Worm (Caenorhabditis elegans) whole organism, L4 larva: Measurements from ENCODE around the gene fbxa-81.

Source experiments
- F10B5.3 ChIP-seq: sonication (generic microtip); optimal IDR thresholded peaks from 2 replicates; lab custom pipeline; 2016; ENCODE audit warnings: mild to moderate bottlenecking, missing genetic modification characterization, missing compliant biosample characterization
- F37D6.2 ChIP-seq: sonication (generic microtip); optimal IDR thresholded peaks from 2 replicates; lab custom pipeline; 2016; ENCODE audit warnings: mild to moderate bottlenecking, missing genetic modification characterization, missing compliant biosample characterization
- F44E2.7 ChIP-seq: fragments of 200-800 bp; sonication (Bioruptor generic); IDR thresholded peaks from 2 replicates; pipeline ENCODE4 v2.1.2; 2022; ENCODE audit warnings: missing genetic modification characterization, missing compliant biosample characterization
- F49E8.2 ChIP-seq: sonication (generic microtip); optimal IDR thresholded peaks from 2 replicates; lab custom pipeline; 2016; ENCODE audit warnings: missing compliant biosample characterization, mild to moderate bottlenecking, missing genetic modification characterization, borderline replicate concordance
- R02D3.7 ChIP-seq: fragments of 150-350 bp; sonication (generic microtip); optimal IDR thresholded peaks from 3 replicates; lab custom pipeline; 2014; ENCODE audit warnings: missing biosample characterization, missing genetic modification characterization
- T20F7.1 ChIP-seq: fragments of 200-800 bp; sonication (Bioruptor generic); optimal IDR thresholded peaks from 2 replicates; lab custom pipeline; 2018; ENCODE audit warnings: mild to moderate bottlenecking, missing genetic modification characterization, missing compliant biosample characterization
- ZK337.2 ChIP-seq: fragments of 200-800 bp; sonication (Bioruptor generic); IDR thresholded peaks from 2 replicates; pipeline ENCODE4 v1.3.6; 2022; ENCODE audit warnings: missing genetic modification reagents, missing genetic modification characterization, missing compliant biosample characterization
- ZK546.5 ChIP-seq, 2 experiments: sonication (generic microtip); optimal IDR thresholded peaks; 2 replicates each; lab custom pipeline; 2017; ENCODE audit warnings: missing biosample characterization in 2 of 2, missing genetic modification characterization in 2 of 2
- attf-4 ChIP-seq: sonication (generic microtip); optimal IDR thresholded peaks from 3 replicates; lab custom pipeline; 2017; ENCODE audit warnings: missing biosample characterization, missing genetic modification characterization
- ceh-20 ChIP-seq: fragments of 200-800 bp; sonication (Bioruptor generic); IDR thresholded peaks from 2 replicates; pipeline ENCODE4 v1.3.6; 2022; ENCODE audit warnings: missing genetic modification reagents, missing genetic modification characterization, missing compliant biosample characterization
- ceh-28 ChIP-seq: fragments of 150-350 bp; optimal IDR thresholded peaks from 2 replicates; lab custom pipeline; 2014; ENCODE audit warnings: missing biosample characterization, missing genetic modification reagents, missing genetic modification characterization
- ceh-32 ChIP-seq: sonication (generic microtip); optimal IDR thresholded peaks from 2 replicates; lab custom pipeline; 2016; ENCODE audit warnings: mild to moderate bottlenecking, missing genetic modification characterization, missing compliant biosample characterization; ENCODE audit not compliant: poor library complexity
- ceh-44 ChIP-seq: fragments of 200-800 bp; sonication (Bioruptor generic); IDR thresholded peaks from 2 replicates; pipeline ENCODE4 v1.3.6; 2022; ENCODE audit warnings: missing genetic modification reagents, missing genetic modification characterization, missing compliant biosample characterization
- ceh-62 ChIP-seq: sonication (generic microtip); optimal IDR thresholded peaks from 2 replicates; lab custom pipeline; 2017; ENCODE audit warnings: missing biosample characterization, missing genetic modification characterization
- ces-1 ChIP-seq: fragments of 150-350 bp; sonication (generic microtip); optimal IDR thresholded peaks from 4 replicates; lab custom pipeline; 2014; ENCODE audit warnings: missing biosample characterization, missing genetic modification reagents, missing genetic modification characterization
- cey-2 ChIP-seq: sonication (generic microtip); optimal IDR thresholded peaks from 3 replicates; lab custom pipeline; 2017; ENCODE audit warnings: missing genetic modification characterization, mild to moderate bottlenecking, missing compliant biosample characterization, antibody characterized with exemption, borderline replicate concordance; ENCODE audit not compliant: insufficient read depth
- ctbp-1 ChIP-seq: fragments of 200-800 bp; sonication (Bioruptor generic); IDR thresholded peaks from 2 replicates; pipeline ENCODE4 v1.3.6; 2022; ENCODE audit warnings: missing genetic modification reagents, missing genetic modification characterization, missing compliant biosample characterization
- daf-12 ChIP-seq: fragments of 150-350 bp; optimal IDR thresholded peaks from 2 replicates; lab custom pipeline; 2014; ENCODE audit warnings: missing biosample characterization, missing genetic modification reagents, missing genetic modification characterization
- daf-16 ChIP-seq, 3 experiments: sonication (generic microtip); optimal IDR thresholded peaks; 2 replicates each; lab custom pipeline; 2016 to 2017; ENCODE audit warnings: missing genetic modification characterization in 3 of 3, missing genetic modification reagents in 3 of 3, mild to moderate bottlenecking in 2 of 3, missing compliant biosample characterization in 2 of 3, missing biosample characterization in 1 of 3, moderate library complexity in 1 of 3
- daf-8 ChIP-seq: fragments of 200-800 bp; sonication (Bioruptor generic); IDR thresholded peaks from 2 replicates; pipeline ENCODE4 v1.3.6; 2022; ENCODE audit warnings: missing genetic modification characterization, missing compliant biosample characterization
- dve-1 ChIP-seq: sonication (generic microtip); optimal IDR thresholded peaks from 2 replicates; lab custom pipeline; 2017; ENCODE audit warnings: antibody characterized with exemption, mild to moderate bottlenecking, missing genetic modification characterization, missing compliant biosample characterization; ENCODE audit not compliant: insufficient read depth
- egl-43 ChIP-seq: fragments of 200-800 bp; sonication (Bioruptor generic); IDR thresholded peaks from 2 replicates; pipeline ENCODE4 v1.3.6; 2022; ENCODE audit warnings: missing genetic modification reagents, missing genetic modification characterization, missing compliant biosample characterization
- fkh-10 ChIP-seq: fragments of 150-350 bp; optimal IDR thresholded peaks from 2 replicates; lab custom pipeline; 2014; ENCODE audit warnings: missing biosample characterization, missing genetic modification reagents, missing genetic modification characterization
- fos-1 ChIP-seq: fragments of 150-350 bp; optimal IDR thresholded peaks from 2 replicates; lab custom pipeline; 2014; ENCODE audit warnings: missing biosample characterization, missing genetic modification characterization
- gei-8 ChIP-seq: fragments of 200-800 bp; sonication (Bioruptor generic); optimal IDR thresholded peaks from 2 replicates; lab custom pipeline; 2018; ENCODE audit warnings: mild to moderate bottlenecking, missing genetic modification characterization, missing compliant biosample characterization
- hlh-30 ChIP-seq: sonication (generic microtip); optimal IDR thresholded peaks from 2 replicates; lab custom pipeline; 2017; ENCODE audit warnings: antibody characterized with exemption, mild to moderate bottlenecking, missing genetic modification characterization, missing compliant biosample characterization; ENCODE audit not compliant: insufficient read depth
- hmg-1.1 ChIP-seq: fragments of 200-800 bp; sonication (Bioruptor generic); IDR thresholded peaks from 2 replicates; pipeline ENCODE4 v1.3.6; 2022; ENCODE audit warnings: missing genetic modification reagents, missing genetic modification characterization, missing compliant biosample characterization
- lim-7 ChIP-seq: fragments of 200-800 bp; sonication (Bioruptor generic); IDR thresholded peaks from 2 replicates; pipeline ENCODE4 v1.3.6; 2022; ENCODE audit warnings: missing genetic modification characterization, missing compliant biosample characterization
- lin-1 ChIP-seq: fragments of 200-800 bp; sonication (Bioruptor generic); IDR thresholded peaks from 2 replicates; pipeline ENCODE4 v1.3.6; 2022; ENCODE audit warnings: missing genetic modification reagents, missing genetic modification characterization, missing compliant biosample characterization
- lin-38 ChIP-seq: fragments of 200-800 bp; sonication (Bioruptor generic); IDR thresholded peaks from 2 replicates; pipeline ENCODE4 v1.3.6; 2022; ENCODE audit warnings: missing genetic modification reagents, missing genetic modification characterization, missing compliant biosample characterization
- lsy-2 ChIP-seq, 2 experiments: fragments of 150-350 bp in 1 of 2; sonication (generic microtip) in 1 of 2; optimal IDR thresholded peaks; 2 replicates each; lab custom pipeline; 2014 to 2017; ENCODE audit warnings: missing biosample characterization in 2 of 2, missing genetic modification characterization in 2 of 2
- madf-5 ChIP-seq, 2 experiments: fragments of 200-800 bp; sonication (Bioruptor generic); IDR thresholded peaks; 2 replicates each; pipeline ENCODE4 v1.3.6; 2022; ENCODE audit warnings: missing compliant biosample characterization in 2 of 2, missing genetic modification characterization in 2 of 2
- mdt-29 ChIP-seq: fragments of 200-800 bp; sonication (Bioruptor generic); IDR thresholded peaks from 2 replicates; pipeline ENCODE4 v1.3.6; 2022; ENCODE audit warnings: missing genetic modification reagents, missing genetic modification characterization, missing compliant biosample characterization
- mep-1 ChIP-seq: fragments of 150-350 bp; sonication (generic microtip); optimal IDR thresholded peaks from 3 replicates; lab custom pipeline; 2014; ENCODE audit warnings: missing biosample characterization, missing genetic modification characterization
- mxl-3 ChIP-seq: fragments of 200-800 bp; sonication (Bioruptor generic); optimal IDR thresholded peaks from 2 replicates; lab custom pipeline; 2018; ENCODE audit warnings: mild to moderate bottlenecking, missing genetic modification characterization, missing compliant biosample characterization
- nhr-102 ChIP-seq: sonication (generic microtip); optimal IDR thresholded peaks from 2 replicates; lab custom pipeline; 2016; ENCODE audit warnings: mild to moderate bottlenecking, missing genetic modification characterization, moderate library complexity, missing compliant biosample characterization
- nhr-28 ChIP-seq: fragments of 150-350 bp; optimal IDR thresholded peaks from 2 replicates; lab custom pipeline; 2014; ENCODE audit warnings: missing biosample characterization, missing genetic modification characterization
- nhr-42 ChIP-seq: fragments of 200-800 bp; sonication (Bioruptor generic); IDR thresholded peaks from 2 replicates; pipeline ENCODE4 v1.3.6; 2022; ENCODE audit warnings: missing genetic modification characterization, missing compliant biosample characterization
- nhr-48 ChIP-seq: sonication (generic microtip); optimal IDR thresholded peaks from 2 replicates; lab custom pipeline; 2016; ENCODE audit warnings: mild to moderate bottlenecking, missing genetic modification characterization, missing compliant biosample characterization
- nhr-77 ChIP-seq: fragments of 150-350 bp; optimal IDR thresholded peaks from 2 replicates; lab custom pipeline; 2014; ENCODE audit warnings: missing biosample characterization, missing genetic modification characterization
- pqm-1 ChIP-seq: sonication (generic microtip); optimal IDR thresholded peaks from 2 replicates; lab custom pipeline; 2017; ENCODE audit warnings: missing biosample characterization, missing genetic modification characterization
- rbr-2 ChIP-seq: sonication (generic microtip); optimal IDR thresholded peaks from 2 replicates; lab custom pipeline; 2016; ENCODE audit warnings: missing genotype, missing genetic modification characterization, missing compliant biosample characterization
- set-16 ChIP-seq: fragments of 200-800 bp; sonication (Bioruptor generic); IDR thresholded peaks from 2 replicates; pipeline ENCODE4 v1.3.6; 2022; ENCODE audit warnings: missing genetic modification reagents, missing genetic modification characterization, missing compliant biosample characterization
- skn-1 ChIP-seq: fragments of 150-350 bp; optimal IDR thresholded peaks from 2 replicates; lab custom pipeline; 2014; ENCODE audit warnings: missing biosample characterization, missing genetic modification characterization
- snpc-1.2 ChIP-seq: fragments of 200-800 bp; sonication (Bioruptor generic); IDR thresholded peaks from 2 replicates; pipeline ENCODE4 v1.3.6; 2022; ENCODE audit warnings: missing genetic modification reagents, missing genetic modification characterization, missing compliant biosample characterization
- tag-97 ChIP-seq: fragments of 200-800 bp; sonication (Bioruptor generic); IDR thresholded peaks from 2 replicates; pipeline ENCODE4 v1.3.6; 2022; ENCODE audit warnings: missing genetic modification characterization, missing compliant biosample characterization
- unc-39 ChIP-seq: sonication (generic microtip); optimal IDR thresholded peaks from 2 replicates; lab custom pipeline; 2017; ENCODE audit warnings: missing biosample characterization, missing genetic modification characterization
- vab-7 ChIP-seq: fragments of 200-800 bp; sonication (Bioruptor generic); IDR thresholded peaks from 2 replicates; pipeline ENCODE4 v1.3.6; 2022; ENCODE audit warnings: missing genetic modification reagents, missing genetic modification characterization, missing compliant biosample characterization
- zag-1 ChIP-seq: fragments of 150-350 bp; optimal IDR thresholded peaks from 2 replicates; lab custom pipeline; 2014; ENCODE audit warnings: missing biosample characterization, missing genetic modification characterization
- zfp-2 ChIP-seq: sonication (generic microtip); optimal IDR thresholded peaks from 2 replicates; lab custom pipeline; 2016; ENCODE audit warnings: mild to moderate bottlenecking, missing genetic modification characterization, missing compliant biosample characterization
- ztf-11 ChIP-seq: fragments of 150-350 bp; optimal IDR thresholded peaks from 2 replicates; lab custom pipeline; 2014; ENCODE audit warnings: missing biosample characterization, missing genetic modification characterization
- ztf-7 ChIP-seq: fragments of 150-350 bp; optimal IDR thresholded peaks from 2 replicates; lab custom pipeline; 2014; ENCODE audit warnings: missing biosample characterization, missing genetic modification characterization

Gene fbxa-81

ce11 chrX:14539468-14539867, 2.4 kb downstream of the fbxa-81 start (continued):
- TF ChIP-seq nhr-77 (tag; lab: Kevin White, UChicago) = no peak
- no peak for TF ChIP-seq snpc-1.2 (GFP tag; lab: Robert Waterston, UW)
- TF ChIP-seq hlh-30 (tag; lab: Kevin White, UChicago) = peak; percentile 44
- TF ChIP-seq F37D6.2 = no peak
- no peak for TF ChIP-seq ctbp-1
- TF ChIP-seq nhr-102 (tag; lab: Kevin White, UChicago) = peak; percentile 21
- peak in 1 of 2 experiments; percentile 19 for TF ChIP-seq daf-16 (GFP tag; optimal IDR thresholded peaks at IDR 0.05; lab: Kevin White, UChicago)
- peak; percentile 97 for TF ChIP-seq daf-16 (tag; optimal IDR thresholded peaks at IDR 0.05; lab: Kevin White, UChicago)
- no peak for TF ChIP-seq daf-8
- TF ChIP-seq cey-2 (tag; lab: Kevin White, UChicago) = no peak
- TF ChIP-seq ztf-7 (tag; lab: Kevin White, UChicago) = no peak
- TF ChIP-seq T20F7.1 = no peak
- TF ChIP-seq ZK337.2 (GFP tag; lab: Robert Waterston, UW) = no peak
- TF ChIP-seq dve-1 (tag; lab: Kevin White, UChicago) = peak; percentile 74
- no peak for TF ChIP-seq ceh-20 (GFP tag; lab: Robert Waterston, UW)
- no peak for TF ChIP-seq F10B5.3 (tag; lab: Kevin White, UChicago)
- TF ChIP-seq fkh-10 (GFP tag; lab: Kevin White, UChicago) = no peak
- no peak for TF ChIP-seq daf-12 (tag; lab: Kevin White, UChicago)
- peak; percentile 73 for TF ChIP-seq pqm-1
- no peak for TF ChIP-seq madf-5 (GFP tag; IDR thresholded peaks at IDR 0.05; lab: Robert Waterston, UW)
- TF ChIP-seq gei-8 = no peak
- no peak for TF ChIP-seq ceh-28 (tag; lab: Kevin White, UChicago)
- no peak for TF ChIP-seq ceh-44
- no peak for TF ChIP-seq ceh-32 (tag; lab: Kevin White, UChicago)
- no peak for TF ChIP-seq ztf-11 (tag; lab: Kevin White, UChicago)
- TF ChIP-seq ZK546.5 (tag; optimal IDR thresholded peaks at IDR 0.05; lab: Kevin White, UChicago) = no peak
- no peak for TF ChIP-seq zfp-2 (tag; lab: Kevin White, UChicago)
- TF ChIP-seq fos-1 (tag; lab: Kevin White, UChicago) = no peak
- no peak for TF ChIP-seq mdt-29 (GFP tag; lab: Robert Waterston, UW)
- no peak for TF ChIP-seq skn-1 (tag; lab: Kevin White, UChicago)
- TF ChIP-seq egl-43 (GFP tag; lab: Robert Waterston, UW) = no peak
- TF ChIP-seq nhr-42 (GFP tag; lab: Robert Waterston, UW) = no peak
- TF ChIP-seq lin-1 = peak; percentile 68; the same call in 1 of the 2 replicates
- TF ChIP-seq zag-1 (tag; lab: Kevin White, UChicago) = no peak
- TF ChIP-seq F44E2.7 (GFP tag; lab: Robert Waterston, UW) = no peak
- no peak for TF ChIP-seq unc-39
- no peak for TF ChIP-seq R02D3.7 (tag; lab: Kevin White, UChicago)
- peak; percentile 39 for TF ChIP-seq nhr-48 (tag; lab: Kevin White, UChicago)
- no peak for TF ChIP-seq mxl-3 (GFP tag; lab: Kevin White, UChicago)
- no peak for TF ChIP-seq ces-1
- TF ChIP-seq mep-1 = no peak
- TF ChIP-seq vab-7 (GFP tag; lab: Robert Waterston, UW) = no peak
- peak; percentile 49 for TF ChIP-seq nhr-28 (tag; lab: Kevin White, UChicago)
- no peak for TF ChIP-seq tag-97
- TF ChIP-seq set-16 (GFP tag; lab: Robert Waterston, UW) = no peak
- TF ChIP-seq hmg-1.1 (GFP tag; lab: Robert Waterston, UW) = no peak
- TF ChIP-seq lin-38 (GFP tag; lab: Robert Waterston, UW) = no peak
- TF ChIP-seq lsy-2 (tag; optimal IDR thresholded peaks at IDR 0.05; lab: Kevin White, UChicago) = no peak
- TF ChIP-seq attf-4 = no peak
- TF ChIP-seq ceh-62 = no peak
- TF ChIP-seq rbr-2 (tag; lab: Kevin White, UChicago) = no peak
- TF ChIP-seq lim-7 (GFP tag; lab: Robert Waterston, UW) = no peak
- TF ChIP-seq F49E8.2 (tag; lab: Kevin White, UChicago) = no peak
